Fruit fly (Drosophila melanogaster): Measurements from ENCODE around the gene Pfas.
A peak's percentile ranks its signal among the peaks of the same experiment; 100 is the strongest.

Pfas gene

dm6 chr2L:6028712-6029111, 17.1 kb downstream of the Pfas start:
- TF ChIP-seq CG12605 (GFP tag; IDR thresholded peaks at IDR 0.05): peak; percentile 33; the same call in 1 of the 2 replicates
- TF ChIP-seq CG34367 (tag; optimal IDR thresholded peaks at IDR 0.05): peak; percentile 2
- TF ChIP-seq Ets98B (GFP tag; IDR thresholded peaks at IDR 0.05): no peak; the same call in 1 of the 2 replicates
- TF ChIP-seq Pif1A (GFP tag; optimal IDR thresholded peaks at IDR 0.05): peak; percentile 6

dm6 chr2L:6024345-6024907, 21.4 kb downstream of the Pfas start, which contains the start of gene CG9107:
TSS of gene CG9107 (minus strand) at chr2L:6024539.
- TF ChIP-seq CG34367 (tag; optimal IDR thresholded peaks at IDR 0.05) (no peak), CG12605 (GFP tag; IDR thresholded peaks at IDR 0.05) (no peak), Pif1A (GFP tag; optimal IDR thresholded peaks at IDR 0.05) (no peak), D1 (tag; optimal IDR thresholded peaks at IDR 0.05) (no peak), CG32121 (GFP tag; IDR thresholded peaks at IDR 0.05) (no peak), Pif1B (GFP tag; optimal IDR thresholded peaks at IDR 0.05) (no peak), CG9948 (tag; optimal IDR thresholded peaks at IDR 0.05) (no peak), EcR (GFP tag; optimal IDR thresholded peaks at IDR 0.05) (no peak), CG8159 (tag; optimal IDR thresholded peaks at IDR 0.05) (no peak), rn (GFP tag; IDR thresholded peaks at IDR 0.05) (no peak), gl (tag; optimal IDR thresholded peaks at IDR 0.05) (no peak), CG4496 (GFP tag; IDR thresholded peaks at IDR 0.05) (no peak), CG13204 (GFP tag; optimal IDR thresholded peaks at IDR 0.05) (no peak), Snoo (tag; optimal IDR thresholded peaks at IDR 0.05) (no peak), CG8301 (tag; optimal IDR thresholded peaks at IDR 0.05) (no peak), CG15710 (tag; optimal IDR thresholded peaks at IDR 0.05) (no peak), CG14655 (GFP tag; optimal IDR thresholded peaks at IDR 0.05) (no peak), fd96Ca (GFP tag; IDR thresholded peaks at IDR 0.05) (no peak), Ets98B (GFP tag; IDR thresholded peaks at IDR 0.05) (no peak), CG17806 (tag; optimal IDR thresholded peaks at IDR 0.05) (no peak)

dm6 chr2L:6022793-6023192, 23.1 kb downstream of the Pfas start:
- TF ChIP-seq Snoo (tag; optimal IDR thresholded peaks at IDR 0.05) (peak; percentile 59), D1 (tag; optimal IDR thresholded peaks at IDR 0.05) (peak; percentile 16), rn (GFP tag; IDR thresholded peaks at IDR 0.05) (no peak), CG14655 (GFP tag; optimal IDR thresholded peaks at IDR 0.05) (peak; percentile 77), fd96Ca (GFP tag; IDR thresholded peaks at IDR 0.05) (peak; percentile 51; the same call in 2 of the 3 replicates), CG8159 (tag; optimal IDR thresholded peaks at IDR 0.05) (peak; percentile 83), Ets98B (GFP tag; IDR thresholded peaks at IDR 0.05) (no peak), EcR (GFP tag; optimal IDR thresholded peaks at IDR 0.05) (no peak), CG4496 (GFP tag; IDR thresholded peaks at IDR 0.05) (0 out of 3 replicates have a peak, but pooled peaks have one; percentile 20), CG12605 (GFP tag; IDR thresholded peaks at IDR 0.05) (no peak), Pif1B (GFP tag; optimal IDR thresholded peaks at IDR 0.05) (peak; percentile 74), CG15710 (tag; optimal IDR thresholded peaks at IDR 0.05) (peak; percentile 57), CG34367 (tag; optimal IDR thresholded peaks at IDR 0.05) (peak; percentile 40), CG13204 (GFP tag; optimal IDR thresholded peaks at IDR 0.05) (peak; percentile 3), Pif1A (GFP tag; optimal IDR thresholded peaks at IDR 0.05) (peak; percentile 65), CG10348 (GFP tag; IDR thresholded peaks at IDR 0.05) (no peak), gl (tag; optimal IDR thresholded peaks at IDR 0.05) (peak; percentile 32), CG17806 (tag; optimal IDR thresholded peaks at IDR 0.05) (peak; percentile 76), CG8301 (tag; optimal IDR thresholded peaks at IDR 0.05) (peak; percentile 53), CG32121 (GFP tag; IDR thresholded peaks at IDR 0.05) (no peak), CG9948 (tag; optimal IDR thresholded peaks at IDR 0.05) (peak; percentile 66)

dm6 chr2L:6020535-6020934, 25.3 kb downstream of the Pfas start, which contains the start of gene CG13996:
TSS of gene CG13996 (plus strand) at chr2L:6020835.
- TF ChIP-seq CG15710 (tag; optimal IDR thresholded peaks at IDR 0.05) (no peak), Ets98B (GFP tag; IDR thresholded peaks at IDR 0.05) (no peak), D1 (tag; optimal IDR thresholded peaks at IDR 0.05) (no peak), CG10348 (GFP tag; IDR thresholded peaks at IDR 0.05) (no peak), CG32121 (GFP tag; IDR thresholded peaks at IDR 0.05) (no peak), CG17806 (tag; optimal IDR thresholded peaks at IDR 0.05) (no peak), Snoo (tag; optimal IDR thresholded peaks at IDR 0.05) (no peak)

- TF ChIP-seq CG8301 (tag; optimal IDR thresholded peaks at IDR 0.05) (peak; percentile 79), rn (GFP tag; IDR thresholded peaks at IDR 0.05) (0 out of 2 replicates have a peak, but pooled peaks have one; percentile 17), CG34367 (tag; optimal IDR thresholded peaks at IDR 0.05) (no peak), Pif1A (GFP tag; optimal IDR thresholded peaks at IDR 0.05) (peak; percentile 55), Pif1B (GFP tag; optimal IDR thresholded peaks at IDR 0.05) (peak; percentile 75), CG10348 (GFP tag; IDR thresholded peaks at IDR 0.05) (no peak), fd96Ca (GFP tag; IDR thresholded peaks at IDR 0.05) (0 out of 3 replicates have a peak, but pooled peaks have one; percentile 17), CG9948 (tag; optimal IDR thresholded peaks at IDR 0.05) (peak; percentile 62), CG32121 (GFP tag; IDR thresholded peaks at IDR 0.05) (no peak), CG14655 (GFP tag; optimal IDR thresholded peaks at IDR 0.05) (peak; percentile 79), CG4496 (GFP tag; IDR thresholded peaks at IDR 0.05) (no peak; the same call in 2 of the 3 replicates), Ets98B (GFP tag; IDR thresholded peaks at IDR 0.05) (peak; percentile 21; the same call in 1 of the 2 replicates), gl (tag; optimal IDR thresholded peaks at IDR 0.05) (peak; percentile 42), CG13204 (GFP tag; optimal IDR thresholded peaks at IDR 0.05) (peak; percentile 10), CG15710 (tag; optimal IDR thresholded peaks at IDR 0.05) (peak; percentile 75), CG8159 (tag; optimal IDR thresholded peaks at IDR 0.05) (peak; percentile 73)
Observed at dm6 chr2L:6019352-6020131, 26.3 kb downstream of the Pfas start, which contains the start of gene H2.0. TSS of gene H2.0 (minus strand) at chr2L:6019402.

All from whole organism, pupa.